Fruit fly (Drosophila melanogaster): Measurements from ENCODE around the gene mmm.

mmm gene

dm6 chr3L:7583154-7583553 is at the start of gene mmm:
Gene mmm, plus strand, starts transcription at chr3L:7583454.
- no peak for TF ChIP-seq noc (tag; optimal IDR thresholded peaks at IDR 0.05)

DNA sequence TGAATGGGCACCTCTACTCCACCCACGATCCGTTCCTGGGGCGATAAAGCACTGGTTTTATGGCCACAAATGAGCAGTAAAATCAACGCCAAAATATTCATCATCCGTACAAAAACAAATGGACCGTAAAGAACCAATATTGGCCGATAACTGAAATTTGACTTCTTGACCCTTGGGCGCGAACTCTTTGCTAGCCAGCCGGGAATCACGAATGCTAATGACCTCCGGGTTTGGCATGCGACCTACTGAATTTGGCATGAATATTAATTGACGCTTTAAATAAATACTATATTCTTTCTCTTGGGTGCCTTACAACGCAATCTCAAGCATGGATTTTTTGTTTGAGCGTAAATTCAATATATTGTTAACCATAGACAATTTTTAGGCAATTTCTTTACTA is 43.5 kb upstream of the mmm start, which contains the start of gene CG16998:
TSS of gene CG16998 (minus strand) at position 101 of the 400 bp plus-strand sequence.
- TF ChIP-seq noc (tag; optimal IDR thresholded peaks at IDR 0.05), result no peak

- TF ChIP-seq noc (tag; optimal IDR thresholded peaks at IDR 0.05), result no peak
Measured at dm6 chr3L:7541068-7541467, 42.2 kb upstream of the mmm start, which contains the start of gene CG32374. Gene CG32374, minus strand, starts transcription at chr3L:7541168.

DNA sequence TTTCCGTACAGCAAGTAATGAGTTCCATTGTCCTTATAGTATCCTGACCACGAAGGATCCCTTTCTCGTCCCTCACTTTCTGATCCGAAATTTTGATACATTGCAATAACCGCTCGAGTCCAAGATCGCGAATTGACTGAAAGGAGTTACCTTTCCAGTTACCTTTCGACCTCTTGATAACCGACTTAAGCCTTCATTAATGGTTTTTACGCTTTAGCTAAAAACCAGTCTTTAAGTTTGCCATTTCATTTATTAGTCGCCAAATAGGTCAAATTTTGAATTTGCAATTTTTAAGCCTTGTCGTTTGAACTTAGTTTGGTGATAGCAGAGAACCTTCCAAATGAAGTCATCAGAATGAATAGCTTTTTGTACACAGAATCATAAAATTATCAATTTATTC is 40.9 kb upstream of the mmm start, which contains the start of gene CG32376:
TSS of gene CG32376 (minus strand) at position 101 of the 400 bp plus-strand sequence.
- no peak for TF ChIP-seq noc (tag; optimal IDR thresholded peaks at IDR 0.05)

DNA sequence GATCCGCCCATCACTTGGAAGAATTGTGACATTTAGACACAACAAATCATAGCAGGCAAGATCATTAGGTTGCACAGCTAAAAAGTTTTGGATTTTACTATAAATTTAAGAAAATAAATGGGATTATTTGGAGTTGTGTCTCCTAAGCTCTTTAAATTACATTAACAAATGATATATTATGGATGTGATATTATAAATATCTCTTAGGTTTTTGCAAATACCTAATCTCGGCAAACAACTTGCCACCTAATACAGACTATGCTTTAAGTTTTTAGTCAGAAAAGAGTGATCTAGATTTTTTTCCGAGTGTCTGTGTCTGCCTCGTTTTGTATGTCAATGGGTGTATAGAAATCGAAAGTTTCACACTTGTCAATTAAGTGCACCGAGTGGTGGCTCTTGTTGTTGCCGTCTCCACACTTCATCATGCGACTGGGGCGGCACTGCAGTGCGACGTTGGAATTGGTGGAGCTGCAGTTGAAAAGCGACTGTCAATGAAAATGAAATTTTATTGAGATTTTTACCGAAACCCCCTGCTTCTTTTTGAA is 38.5 kb upstream of the mmm start:
- no peak for TF ChIP-seq noc (tag; optimal IDR thresholded peaks at IDR 0.05)

DNA sequence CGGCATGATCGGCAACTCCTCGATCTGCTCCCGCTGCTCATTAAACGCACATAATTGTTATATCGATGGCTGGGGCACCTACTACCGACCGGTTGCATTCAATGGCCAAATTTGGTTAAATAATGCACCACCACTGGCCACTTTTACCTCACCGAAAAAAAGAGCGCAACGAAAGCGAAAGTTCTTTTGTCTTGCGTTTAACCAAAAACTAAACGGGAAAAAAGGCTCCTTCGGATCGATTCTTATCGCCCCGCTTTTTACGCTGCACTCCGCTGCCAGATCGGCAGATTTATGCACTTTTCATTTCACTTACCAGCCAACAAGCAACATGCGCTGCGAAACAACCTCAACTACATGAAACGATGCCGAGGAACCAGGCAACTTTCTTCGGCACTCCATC is 37.7 kb upstream of the mmm start:
- no peak for TF ChIP-seq noc (tag; optimal IDR thresholded peaks at IDR 0.05)

dm6 chr3L:7550225-7550624 is 33.0 kb upstream of the mmm start:
- TF ChIP-seq noc (tag; optimal IDR thresholded peaks at IDR 0.05), result no peak

- TF ChIP-seq noc (tag; optimal IDR thresholded peaks at IDR 0.05), result no peak
Measured at dm6 chr3L:7552446-7552845, 30.8 kb upstream of the mmm start.

DNA sequence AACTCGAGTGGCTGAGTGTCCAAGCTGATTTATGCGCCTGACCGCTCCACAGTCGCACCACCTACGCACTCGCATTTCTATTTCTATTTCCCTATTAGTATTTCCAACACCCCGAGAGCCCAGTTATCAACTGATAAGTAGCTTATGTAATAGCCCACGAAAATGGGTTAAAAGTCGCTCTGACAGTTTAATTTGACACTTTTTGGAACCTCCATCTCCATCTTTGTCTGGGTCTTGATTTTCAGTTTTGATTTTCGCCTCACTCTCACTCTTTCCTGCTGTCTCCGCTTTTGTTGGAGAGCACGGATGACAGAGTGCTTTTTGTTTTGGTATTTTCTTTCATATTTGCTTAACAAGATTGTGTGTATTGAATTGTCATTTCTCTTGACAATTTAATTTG is 30.2 kb upstream of the mmm start:
- no peak for TF ChIP-seq noc (tag; optimal IDR thresholded peaks at IDR 0.05)

dm6 chr3L:7559937-7560336 is 23.3 kb upstream of the mmm start, which contains the start of gene CG14837:
Gene CG14837, minus strand, starts transcription at chr3L:7560037.
- TF ChIP-seq noc (tag; optimal IDR thresholded peaks at IDR 0.05), result no peak

DNA sequence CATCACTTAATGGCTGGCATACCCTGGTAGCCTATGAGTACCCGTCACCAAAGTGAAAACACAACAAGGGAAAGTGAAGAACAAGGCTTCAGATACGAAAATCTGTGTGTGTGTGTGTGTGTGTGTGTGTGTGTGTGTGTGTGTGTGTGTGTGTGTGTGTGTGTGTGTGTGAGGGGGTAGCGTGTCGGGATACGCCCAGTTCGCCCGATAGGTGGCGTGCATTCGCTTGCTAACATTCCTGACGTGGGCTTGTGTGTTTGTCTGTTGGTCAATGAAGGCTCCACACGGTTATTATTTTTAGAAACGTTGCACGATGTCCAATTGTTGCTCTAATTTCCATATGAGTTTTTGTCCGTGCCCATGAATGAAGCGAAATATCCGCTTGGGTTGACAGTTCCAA is 22.7 kb upstream of the mmm start:
- no peak for TF ChIP-seq noc (tag; optimal IDR thresholded peaks at IDR 0.05)

DNA sequence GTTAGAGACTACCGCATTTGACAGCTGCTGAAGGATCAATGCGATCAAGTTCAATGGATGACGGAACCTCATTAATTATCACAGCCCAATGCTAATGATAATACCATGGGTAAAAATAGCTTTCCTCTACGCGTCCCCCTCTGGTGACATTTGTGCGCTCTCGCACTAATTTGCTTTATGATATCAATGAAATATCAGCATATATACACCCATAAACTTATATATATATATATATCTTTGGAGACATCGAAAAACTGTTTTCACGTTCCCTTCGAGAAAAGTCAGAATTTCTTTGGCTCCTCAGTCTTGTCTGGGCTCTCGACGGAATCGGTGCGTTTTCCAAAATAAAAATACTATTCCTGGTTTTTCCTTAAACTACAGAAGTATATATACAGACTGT is 20.9 kb upstream of the mmm start, which contains the start of gene frac:
TSS of gene frac (plus strand) at position 301 of the 400 bp plus-strand sequence.
- TF ChIP-seq noc (tag; optimal IDR thresholded peaks at IDR 0.05), result no peak

dm6 chr3L:7572948-7573347 is 10.3 kb upstream of the mmm start:
- TF ChIP-seq noc (tag; optimal IDR thresholded peaks at IDR 0.05), result no peak

dm6 chr3L:7590898-7591297 is 7.6 kb downstream of the mmm start, which contains the start of gene t-Grip84:
Gene t-Grip84, minus strand, starts transcription at chr3L:7590998.
- no peak for TF ChIP-seq noc (tag; optimal IDR thresholded peaks at IDR 0.05)

DNA sequence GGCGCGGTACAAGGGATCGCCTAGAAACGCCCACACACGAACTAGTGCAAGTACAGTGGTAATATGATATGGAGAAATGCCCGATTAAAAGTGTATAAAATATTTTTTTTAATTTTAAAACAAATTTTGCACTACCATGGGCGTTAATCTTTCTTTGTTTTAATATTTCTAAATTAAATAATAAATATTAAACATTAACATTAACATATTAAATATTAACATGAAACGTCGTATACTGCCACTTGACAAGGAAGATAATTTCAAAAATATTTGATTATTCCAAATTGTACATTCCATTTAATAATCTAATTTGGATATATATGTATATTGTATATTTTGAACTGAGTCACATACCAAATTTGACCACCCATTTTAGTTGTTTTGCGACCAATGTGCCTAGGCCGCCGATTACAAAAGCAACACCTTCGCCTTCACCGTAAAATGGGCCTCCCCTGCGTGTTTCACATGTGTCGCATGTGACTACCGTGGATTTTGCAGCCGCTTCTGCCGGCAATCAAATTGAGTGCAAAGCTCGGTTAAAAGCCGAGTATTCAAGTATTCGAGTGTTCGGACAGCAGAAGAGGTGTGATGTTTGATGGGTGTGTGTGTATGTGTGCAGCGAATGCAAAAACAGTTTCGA is 9.0 kb downstream of the mmm start:
- TF ChIP-seq noc (tag; optimal IDR thresholded peaks at IDR 0.05), result no peak

dm6 chr3L:7592791-7593190 is 9.5 kb downstream of the mmm start, which contains the start of gene Pura:
Gene Pura, plus strand, starts transcription at chr3L:7593091.
- no peak for TF ChIP-seq noc (tag; optimal IDR thresholded peaks at IDR 0.05)

DNA sequence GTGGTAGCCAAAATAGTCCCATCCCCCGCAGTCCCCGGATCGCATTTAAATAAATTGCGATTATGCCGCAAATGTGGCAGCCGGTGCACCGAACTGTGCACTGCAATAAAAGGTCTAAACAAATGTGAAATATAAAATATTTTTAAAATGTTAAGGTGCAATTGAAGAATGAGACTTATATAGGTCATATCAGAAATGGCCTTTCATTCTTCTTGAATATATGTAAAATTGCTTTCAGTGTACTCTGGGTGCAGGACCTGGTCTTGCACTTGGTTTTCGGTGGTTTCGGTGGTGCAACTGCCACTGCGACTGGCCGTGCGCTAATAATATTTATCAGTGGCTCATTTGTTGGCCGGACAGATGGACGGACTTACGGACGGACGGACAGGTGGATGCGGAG is 15.1 kb downstream of the mmm start:
- no peak for TF ChIP-seq noc (tag; optimal IDR thresholded peaks at IDR 0.05)
